Fruit fly (Drosophila melanogaster): ENCODE measurements around the gene CG8661.

CG8661 gene

DNA sequence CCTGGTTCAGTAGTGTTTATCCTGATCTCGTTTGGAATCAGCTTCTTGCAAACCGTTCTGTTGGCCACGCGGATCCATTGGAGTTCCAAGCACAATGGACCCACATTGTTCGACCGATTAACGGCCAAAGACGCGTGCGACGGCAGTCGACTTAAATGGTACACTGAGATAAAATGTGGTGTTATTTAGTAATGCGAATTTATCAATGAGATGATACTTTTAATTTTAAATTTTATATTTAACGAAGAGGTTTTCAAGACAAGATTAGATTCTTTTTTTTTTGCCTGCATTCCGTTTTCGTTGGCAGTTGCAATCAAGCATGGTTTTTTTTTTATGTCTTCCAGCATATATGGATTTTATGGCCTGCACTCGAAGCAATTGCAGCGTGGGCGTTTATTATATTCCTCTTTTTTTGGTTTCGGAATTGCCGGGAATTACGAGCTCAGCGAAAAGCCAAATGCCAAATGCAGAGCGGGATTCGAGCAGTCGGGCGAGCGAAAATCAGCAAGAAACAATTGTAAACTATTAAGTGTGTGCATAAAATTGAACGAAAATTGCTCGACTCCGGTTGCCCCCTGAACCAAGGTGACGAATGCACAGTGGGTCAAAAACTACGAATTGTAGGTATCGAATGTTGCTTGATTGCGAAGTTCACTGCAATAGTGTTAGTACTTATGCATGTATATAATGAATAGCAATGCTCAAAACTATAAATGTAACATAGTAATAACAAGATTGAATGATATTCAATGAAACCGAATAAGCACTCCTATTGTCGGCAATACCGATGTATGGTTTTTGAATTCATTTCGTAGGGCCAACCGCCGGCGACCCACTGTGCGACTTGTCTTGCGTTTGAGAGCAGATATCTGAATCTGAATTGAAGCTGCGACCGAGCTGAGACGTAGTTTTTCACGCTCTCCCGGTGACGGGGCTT lies 14.9 kb upstream of the CG8661 start (continued):
- TF ChIP-seq repo (GFP tag; optimal IDR thresholded peaks at IDR 0.05) (no peak), sc (optimal IDR thresholded peaks at IDR 0.05) (no peak), sc (GFP tag; optimal IDR thresholded peaks at IDR 0.05) (peak; percentile 55), sisA (GFP tag; IDR thresholded peaks at IDR 0.05) (peak; percentile 55), CG4707 (GFP tag; optimal IDR thresholded peaks at IDR 0.05) (peak; percentile 58), tio (GFP tag; optimal IDR thresholded peaks at IDR 0.05) (peak; percentile 31), oc (tag; optimal IDR thresholded peaks at IDR 0.05) (peak; percentile 12), CG31365 (tag; optimal IDR thresholded peaks at IDR 0.05) (peak; percentile 34), Hey (tag; optimal IDR thresholded peaks at IDR 0.05) (no peak), tin (GFP tag; optimal IDR thresholded peaks at IDR 0.05) (peak; percentile 36), kay (GFP tag; optimal IDR thresholded peaks at IDR 0.05) (peak; percentile 42), CG13287 (GFP tag; IDR thresholded peaks at IDR 0.05; ENCODE audit: partially characterized antibody) (peak; percentile 39), CG32532 (GFP tag; IDR thresholded peaks at IDR 0.05) (peak; percentile 72; the same call in 1 of the 2 replicates), ase (GFP tag; IDR thresholded peaks at IDR 0.05) (0 out of 3 replicates have a peak, but pooled peaks have one; percentile 51), CG9609 (GFP tag; optimal IDR thresholded peaks at IDR 0.05) (peak; percentile 42), CG10979 (tag; optimal IDR thresholded peaks at IDR 0.05) (peak; percentile 43), Deaf1 (tag; optimal IDR thresholded peaks at IDR 0.05) (peak; percentile 38), CG10565 (GFP tag; optimal IDR thresholded peaks at IDR 0.05) (no peak), kni (GFP tag; optimal IDR thresholded peaks at IDR 0.05) (no peak), dati (GFP tag; IDR thresholded peaks at IDR 0.05) (no peak), shn (GFP tag; optimal IDR thresholded peaks at IDR 0.05) (peak; percentile 58), Sin3A (optimal IDR thresholded peaks at IDR 0.05) (no peak), Drgx (GFP tag; IDR thresholded peaks at IDR 0.05) (peak; percentile 86), CG2875 (GFP tag; optimal IDR thresholded peaks at IDR 0.05) (peak; percentile 28), CG30431 (GFP tag; optimal IDR thresholded peaks at IDR 0.05) (no peak), CG11085 (GFP tag; IDR thresholded peaks at IDR 0.05) (peak; percentile 30; the same call in 1 of the 2 replicates), Camta (GFP tag; optimal IDR thresholded peaks at IDR 0.05) (peak; percentile 44), Mrtf (GFP tag; IDR thresholded peaks at IDR 0.05) (peak; percentile 76; the same call in 2 of the 3 replicates), CG12769 (tag; optimal IDR thresholded peaks at IDR 0.05) (peak; percentile 85), insv (GFP tag; optimal IDR thresholded peaks at IDR 0.05) (no peak), luna (GFP tag; optimal IDR thresholded peaks at IDR 0.05) (peak; percentile 33), CG17802 (tag; optimal IDR thresholded peaks at IDR 0.05) (no peak), sna (GFP tag; IDR thresholded peaks at IDR 0.05; ENCODE audit: partially characterized antibody) (no peak), ci (GFP tag; IDR thresholded peaks at IDR 0.05) (peak; percentile 60; the same call in 2 of the 3 replicates), CG13624 (GFP tag; optimal IDR thresholded peaks at IDR 0.05) (peak; percentile 43), Myb (GFP tag; optimal IDR thresholded peaks at IDR 0.05) (peak; percentile 43), Asciz (GFP tag; optimal IDR thresholded peaks at IDR 0.05) (no peak), CG3065 (GFP tag; optimal IDR thresholded peaks at IDR 0.05) (no peak), CG6813 (GFP tag; optimal IDR thresholded peaks at IDR 0.05) (peak; percentile 45), tap (tag; optimal IDR thresholded peaks at IDR 0.05) (peak; percentile 23), CG7786 (GFP tag; optimal IDR thresholded peaks at IDR 0.05) (peak; percentile 63), CG11093 (GFP tag; IDR thresholded peaks at IDR 0.05) (peak; percentile 45; the same call in 1 of the 3 replicates), dmrt99B (tag; optimal IDR thresholded peaks at IDR 0.05) (peak; percentile 74), hkb (optimal IDR thresholded peaks at IDR 0.05) (no peak), hkb (GFP tag; IDR thresholded peaks at IDR 0.05) (peak; percentile 60), Oli (tag; optimal IDR thresholded peaks at IDR 0.05) (peak; percentile 79), CG18011 (GFP tag; optimal IDR thresholded peaks at IDR 0.05) (peak; percentile 29), CG12071 (GFP tag; optimal IDR thresholded peaks at IDR 0.05) (peak; percentile 69), otp (GFP tag; IDR thresholded peaks at IDR 0.05) (peak; percentile 59; the same call in 1 of the 3 replicates)
